Fruit fly (Drosophila melanogaster) whole organism, embryonic: ENCODE results near the gene RhoGAP19D.

Experiments
- Antp ChIP-seq: fragments of 200-800 bp; sonication (Bioruptor generic); optimal IDR thresholded peaks from 3 replicates; lab custom pipeline; 2016; ENCODE audit warnings: missing biosample characterization, missing genetic modification characterization
- Awh ChIP-seq: fragments of 200-800 bp; sonication (Bioruptor generic); IDR thresholded peaks from 2 replicates; pipeline ENCODE4, ENCODE4 v1.3.6; 2022; ENCODE audit warnings: missing biosample characterization, missing genetic modification characterization
- CG10147 ChIP-seq: fragments of 200-800 bp; sonication (Bioruptor generic); optimal IDR thresholded peaks from 2 replicates; lab custom pipeline; 2019; ENCODE audit warnings: missing biosample characterization, mild to moderate bottlenecking, missing genetic modification characterization, moderate library complexity
- CG10267 ChIP-seq: fragments of 200-800 bp; sonication (Bioruptor generic); optimal IDR thresholded peaks from 2 replicates; lab custom pipeline; 2018; ENCODE audit warnings: missing biosample characterization, mild to moderate bottlenecking, missing genetic modification characterization, moderate library complexity
- CG10274 ChIP-seq: fragments of 200-800 bp; sonication (Bioruptor generic); optimal IDR thresholded peaks from 3 replicates; lab custom pipeline; 2017; ENCODE audit warnings: missing biosample characterization, mild to moderate bottlenecking, missing genetic modification characterization
- CG10431 ChIP-seq: fragments of 200-800 bp; sonication (Bioruptor generic); optimal IDR thresholded peaks from 3 replicates; lab custom pipeline; 2018; ENCODE audit warnings: missing biosample characterization, mild to moderate bottlenecking, missing genetic modification characterization
- CG11093 ChIP-seq: fragments of 200-800 bp; sonication (Bioruptor generic); IDR thresholded peaks from 3 replicates; pipeline ENCODE4 v1.3.6; 2022; ENCODE audit warnings: missing biosample characterization, missing genetic modification characterization
- CG14014 ChIP-seq: fragments of 200-800 bp; sonication (Bioruptor generic); IDR thresholded peaks from 2 replicates; pipeline ENCODE4 v1.3.6; 2022; ENCODE audit warnings: missing biosample characterization, missing genetic modification characterization
- CG14441 ChIP-seq: fragments of 200-800 bp; sonication (Bioruptor generic); IDR thresholded peaks from 2 replicates; pipeline ENCODE4 v1.3.6; 2022; ENCODE audit warnings: missing biosample characterization, missing genetic modification characterization
- CG16779 ChIP-seq: fragments of 200-800 bp; sonication (Bioruptor generic); IDR thresholded peaks from 2 replicates; pipeline ENCODE4 v1.3.6; 2022; ENCODE audit warnings: missing biosample characterization, missing genetic modification characterization
- CG18476 ChIP-seq: fragments of 200-800 bp; sonication (Bioruptor generic); optimal IDR thresholded peaks from 2 replicates; lab custom pipeline; 2016; ENCODE audit warnings: missing biosample characterization, mild to moderate bottlenecking, missing genetic modification characterization
- CG34224 ChIP-seq: fragments of 200-800 bp; sonication (Bioruptor generic); IDR thresholded peaks from 3 replicates; pipeline ENCODE4 v1.3.6; 2022; ENCODE audit warnings: missing biosample characterization, missing genetic modification characterization; ENCODE audit not compliant: partially characterized antibody
- CG4617 ChIP-seq: fragments of 200-800 bp; sonication (Bioruptor generic); optimal IDR thresholded peaks from 3 replicates; lab custom pipeline; 2016; ENCODE audit warnings: missing biosample characterization, missing genetic modification characterization, borderline replicate concordance
- CG4707 ChIP-seq: fragments of 200-800 bp; sonication (Bioruptor generic); optimal IDR thresholded peaks from 2 replicates; lab custom pipeline; 2018; ENCODE audit warnings: missing biosample characterization, mild to moderate bottlenecking, missing genetic modification characterization, moderate library complexity
- CG6175 ChIP-seq: fragments of 200-800 bp; sonication (Bioruptor generic); IDR thresholded peaks from 3 replicates; pipeline ENCODE4 v1.3.6; 2022; ENCODE audit warnings: missing biosample characterization, missing genetic modification characterization
- CG6254 ChIP-seq: fragments of 200-800 bp; sonication (Bioruptor generic); optimal IDR thresholded peaks from 3 replicates; lab custom pipeline; 2017; ENCODE audit warnings: mild to moderate bottlenecking, missing biosample characterization, missing genetic modification reagents, missing genetic modification characterization
- CG6791 ChIP-seq: fragments of 200-800 bp; sonication (Bioruptor generic); IDR thresholded peaks from 3 replicates; pipeline ENCODE4 v1.3.6; 2022; ENCODE audit warnings: missing biosample characterization, missing genetic modification characterization; ENCODE audit not compliant: partially characterized antibody
- CG7786 ChIP-seq: fragments of 200-800 bp; sonication (Bioruptor generic); optimal IDR thresholded peaks from 2 replicates; lab custom pipeline; 2016; ENCODE audit warnings: missing biosample characterization, missing genetic modification characterization
- CG9727 ChIP-seq: fragments of 200-800 bp; sonication (Bioruptor generic); optimal IDR thresholded peaks from 3 replicates; lab custom pipeline; 2017; ENCODE audit warnings: missing biosample characterization, mild to moderate bottlenecking, missing genetic modification characterization
- CG9797 ChIP-seq: fragments of 200-800 bp; sonication (Bioruptor generic); optimal IDR thresholded peaks from 3 replicates; lab custom pipeline; 2018; ENCODE audit warnings: missing biosample characterization, mild to moderate bottlenecking, missing genetic modification characterization
- CTCF ChIP-seq: fragments of 200-800 bp; sonication (Bioruptor generic); optimal IDR thresholded peaks from 2 replicates; lab custom pipeline; 2017; ENCODE audit warnings: missing biosample characterization, mild to moderate bottlenecking, missing genetic modification characterization, moderate library complexity
- Deaf1 ChIP-seq: fragments of 200-800 bp; optimal IDR thresholded peaks from 3 replicates; lab custom pipeline; 2019; ENCODE audit warnings: missing biosample characterization, mild to moderate bottlenecking, missing genetic modification characterization, moderate library complexity
- E2f2 ChIP-seq: fragments of 200-800 bp; sonication (Bioruptor generic); IDR thresholded peaks from 2 replicates; pipeline ENCODE4 v1.3.6; 2022; ENCODE audit warnings: missing biosample characterization, missing genetic modification characterization
- Eip74EF ChIP-seq, 2 experiments: fragments of 200-800 bp in 1 of 2; fragments of >200 bp in 1 of 2; sonication (Bioruptor generic) in 1 of 2; optimal IDR thresholded peaks; 2 replicates each; lab custom pipeline; 2017 to 2019; ENCODE audit warnings: missing biosample characterization in 2 of 2, missing genetic modification characterization in 2 of 2, mild to moderate bottlenecking in 1 of 2, moderate library complexity in 1 of 2
- Ets65A ChIP-seq: fragments of 200-800 bp; sonication (Bioruptor generic); peaks from one replicate; lab custom pipeline; 2016; ENCODE audit warnings: missing biosample characterization, missing genetic modification characterization
- GATAe ChIP-seq: fragments of 200-800 bp; sonication (Bioruptor generic); conservative IDR thresholded peaks from 2 replicates; pipeline ENCODE4 v1.3.6; 2022; ENCODE audit warnings: missing biosample characterization, missing genetic modification characterization
- HLH4C ChIP-seq: fragments of 200-800 bp; sonication (Bioruptor generic); IDR thresholded peaks from 3 replicates; pipeline ENCODE4 v1.3.6; 2022; ENCODE audit warnings: missing biosample characterization, missing genetic modification characterization; ENCODE audit not compliant: partially characterized antibody
- Hand ChIP-seq: fragments of 200-800 bp; sonication (Bioruptor generic); optimal IDR thresholded peaks from 2 replicates; lab custom pipeline; 2017; ENCODE audit warnings: mild to moderate bottlenecking, missing biosample characterization, missing genetic modification reagents, missing genetic modification characterization
- Oaz ChIP-seq: fragments of 200-800 bp; sonication (Bioruptor generic); IDR thresholded peaks from 2 replicates; pipeline ENCODE4 v1.3.6; 2022; ENCODE audit warnings: missing biosample characterization, missing genetic modification characterization
- Sry-δ ChIP-seq: fragments of 200-800 bp; sonication (Bioruptor generic); optimal IDR thresholded peaks from 2 replicates; lab custom pipeline; 2016; ENCODE audit warnings: missing biosample characterization, missing genetic modification characterization
- TFAM ChIP-seq: fragments of 200-800 bp; sonication (Bioruptor generic); optimal IDR thresholded peaks from 2 replicates; lab custom pipeline; 2017; ENCODE audit warnings: missing biosample characterization, missing genetic modification characterization, inconsistent platforms
- Vsx1 ChIP-seq: fragments of 200-800 bp; sonication (Bioruptor generic); optimal IDR thresholded peaks from 2 replicates; lab custom pipeline; 2017; ENCODE audit warnings: missing biosample characterization, mild to moderate bottlenecking, missing genetic modification characterization, missing genetic modification reagents
- ap ChIP-seq: fragments of 200-800 bp; sonication (Bioruptor generic); IDR thresholded peaks from 2 replicates; pipeline ENCODE4 v1.3.6; 2022; ENCODE audit warnings: missing biosample characterization, missing genetic modification characterization
- cad ChIP-seq: fragments of >200 bp; optimal IDR thresholded peaks from 2 replicates; lab custom pipeline; 2017; ENCODE audit warnings: missing biosample characterization, missing genetic modification characterization
- cwo ChIP-seq: fragments of 200-800 bp; sonication (Bioruptor generic); optimal IDR thresholded peaks from 3 replicates; lab custom pipeline; 2017; ENCODE audit warnings: missing biosample characterization, missing genetic modification characterization, mild to moderate bottlenecking, moderate library complexity, missing genetic modification reagents
- danr ChIP-seq: fragments of 200-800 bp; sonication (Bioruptor generic); IDR thresholded peaks from 2 replicates; pipeline ENCODE4 v1.3.6; 2022; ENCODE audit warnings: missing biosample characterization, missing genetic modification characterization
- emc ChIP-seq: fragments of 200-800 bp; sonication (Bioruptor generic); optimal IDR thresholded peaks from 2 replicates; lab custom pipeline; 2016; ENCODE audit warnings: missing biosample characterization, missing genetic modification characterization
- ewg ChIP-seq: fragments of 200-800 bp; sonication (Bioruptor generic); optimal IDR thresholded peaks from 3 replicates; lab custom pipeline; 2017; ENCODE audit warnings: mild to moderate bottlenecking, missing biosample characterization, missing genetic modification reagents, missing genetic modification characterization
- gfzf ChIP-seq: fragments of 200-800 bp; sonication (Bioruptor generic); optimal IDR thresholded peaks from 2 replicates; lab custom pipeline; 2016; ENCODE audit warnings: missing biosample characterization, mild to moderate bottlenecking, missing genetic modification characterization, moderate library complexity
- lola ChIP-seq, 3 experiments: fragments of >200 bp in 2 of 3; fragments of 200-800 bp in 1 of 3; sonication (Bioruptor generic) in 1 of 3; optimal IDR thresholded peaks; 2 replicates each; lab custom pipeline; 2017 to 2019; ENCODE audit warnings: missing biosample characterization in 3 of 3, missing genetic modification characterization in 3 of 3, mild to moderate bottlenecking in 1 of 3, moderate library complexity in 1 of 3
- nom ChIP-seq: fragments of 200-800 bp; sonication (Bioruptor generic); optimal IDR thresholded peaks from 2 replicates; lab custom pipeline; 2017; ENCODE audit warnings: missing biosample characterization, missing genetic modification characterization, mild to moderate bottlenecking, moderate library complexity, missing genetic modification reagents
- p53 ChIP-seq: fragments of 200-800 bp; sonication (Bioruptor generic); optimal IDR thresholded peaks from 2 replicates; lab custom pipeline; 2016; ENCODE audit warnings: missing biosample characterization, missing genetic modification characterization
- pho ChIP-seq: fragments of 200-800 bp; sonication (Bioruptor generic); optimal IDR thresholded peaks from 2 replicates; lab custom pipeline; 2016; ENCODE audit warnings: missing biosample characterization, missing genetic modification characterization
- pzg ChIP-seq: fragments of 200-800 bp; sonication (Bioruptor generic); optimal IDR thresholded peaks from 3 replicates; lab custom pipeline; 2018; ENCODE audit warnings: missing biosample characterization, mild to moderate bottlenecking, missing genetic modification characterization, moderate library complexity
- sc ChIP-seq, 3 experiments: fragments of >200 bp in 2 of 3; fragments of 200-800 bp in 1 of 3; sonication (Bioruptor generic) in 1 of 3; optimal IDR thresholded peaks; 2 replicates in 2 of 3; 3 replicates in 1 of 3; lab custom pipeline; 2017; ENCODE audit warnings: mild to moderate bottlenecking in 1 of 3, missing biosample characterization in 1 of 3, missing genetic modification characterization in 1 of 3, missing genetic modification reagents in 1 of 3
- sd ChIP-seq: fragments of 200-800 bp; sonication (Bioruptor generic); optimal IDR thresholded peaks from 3 replicates; lab custom pipeline; 2018; ENCODE audit warnings: missing biosample characterization, mild to moderate bottlenecking, missing genetic modification characterization, moderate library complexity
- toy ChIP-seq: fragments of 200-800 bp; sonication (Bioruptor generic); IDR thresholded peaks from 2 replicates; pipeline ENCODE4 v1.3.6; 2022; ENCODE audit warnings: missing biosample characterization, missing genetic modification characterization
- unpg ChIP-seq: fragments of 200-800 bp; sonication (Bioruptor generic); optimal IDR thresholded peaks from 3 replicates; lab custom pipeline; 2018; ENCODE audit warnings: missing biosample characterization, mild to moderate bottlenecking, missing genetic modification characterization, moderate library complexity

RhoGAP19D gene

DNA sequence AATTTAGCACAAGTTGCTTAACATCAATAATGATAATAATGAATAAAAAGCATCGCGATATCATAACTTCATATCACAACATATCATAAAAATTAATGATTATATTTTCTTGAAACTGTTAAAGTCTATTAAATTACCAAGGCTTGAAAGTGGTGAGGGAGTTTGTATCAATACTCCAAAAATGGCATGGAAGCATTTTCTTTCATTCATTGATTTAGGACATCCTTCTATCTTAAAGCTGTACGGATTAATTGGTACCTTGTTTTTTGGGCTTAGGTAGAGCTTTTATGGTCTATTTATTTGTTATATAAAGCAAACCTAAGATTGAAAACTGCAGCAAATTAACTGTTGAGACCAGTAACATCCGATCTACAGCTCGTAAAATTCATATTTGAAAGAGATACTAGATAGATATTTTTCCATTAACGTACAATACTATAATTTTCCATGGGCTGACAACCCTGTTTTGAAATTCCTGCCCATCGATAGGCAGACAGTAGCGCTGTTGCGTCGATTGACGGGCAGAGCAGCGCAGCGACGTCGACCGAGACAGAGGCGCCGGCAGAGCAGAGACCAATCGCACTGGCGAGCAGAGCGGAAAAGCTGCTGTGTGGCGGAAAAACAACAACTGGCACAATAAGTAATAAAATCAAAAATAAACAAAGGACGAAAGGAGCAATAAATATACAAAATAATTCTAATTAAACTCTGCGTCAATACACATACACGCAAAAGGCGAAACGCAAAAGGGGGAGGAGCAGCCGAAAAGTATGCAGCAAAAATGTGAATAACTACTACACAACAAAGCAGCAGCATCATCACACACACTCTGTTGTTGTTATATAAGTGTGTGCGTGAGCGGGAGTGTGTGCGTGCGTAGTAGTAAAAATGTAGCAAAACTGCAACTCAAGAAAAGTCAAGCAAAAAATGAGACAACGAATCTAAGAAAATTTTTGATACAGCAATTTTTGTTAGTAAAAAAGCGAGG is 76.9 kb downstream of the RhoGAP19D start, which contains the start of gene CG1695 (continued):
- TF ChIP-seq Deaf1 (tag; lab: Kevin White, UChicago): no peak
- no peak for TF ChIP-seq CG11093 (GFP tag; lab: Robert Waterston, UW)
- peak; percentile 5 for TF ChIP-seq CG6254 (GFP tag; lab: Kevin White, UChicago)
- no peak for TF ChIP-seq CG18476 (GFP tag; lab: Kevin White, UChicago)
- no peak for TF ChIP-seq Antp (GFP tag; lab: Kevin White, UChicago)
- no peak for TF ChIP-seq CG4707 (GFP tag; lab: Kevin White, UChicago)
- TF ChIP-seq CG6791: no peak
- no peak for TF ChIP-seq Ets65A (GFP tag; lab: Kevin White, UChicago)
- TF ChIP-seq Awh (GFP tag; lab: Robert Waterston, UW): no peak
- TF ChIP-seq CG10431 (GFP tag; lab: Kevin White, UChicago): no peak
- TF ChIP-seq pho (GFP tag; lab: Kevin White, UChicago): no peak
- TF ChIP-seq CG14014 (GFP tag; lab: Robert Waterston, UW): no peak
- no peak for TF ChIP-seq nom (GFP tag; lab: Kevin White, UChicago)
- no peak for TF ChIP-seq CG10147 (GFP tag; lab: Kevin White, UChicago)
- TF ChIP-seq emc (GFP tag; lab: Kevin White, UChicago): no peak
- no peak for TF ChIP-seq CG9797 (GFP tag; lab: Kevin White, UChicago)
- TF ChIP-seq CG10267: no peak
- peak; percentile 84 for TF ChIP-seq sd
- no peak for TF ChIP-seq Hand (GFP tag; lab: Kevin White, UChicago)
- no peak for TF ChIP-seq ap (GFP tag; lab: Robert Waterston, UW)
- TF ChIP-seq cad (GFP tag; lab: Kevin White, UChicago): no peak
- TF ChIP-seq CG10274 (GFP tag; lab: Kevin White, UChicago): no peak
- no peak for TF ChIP-seq cwo
- no peak for TF ChIP-seq gfzf (GFP tag; lab: Kevin White, UChicago)
- no peak for TF ChIP-seq CTCF (GFP tag; lab: Kevin White, UChicago)
- TF ChIP-seq E2f2 (GFP tag; lab: Robert Waterston, UW): peak; percentile 35; the same call in 1 of the 2 replicates
- no peak for TF ChIP-seq CG16779 (GFP tag; lab: Robert Waterston, UW)
- TF ChIP-seq TFAM (GFP tag; lab: Kevin White, UChicago): no peak
- no peak for TF ChIP-seq GATAe (GFP tag; lab: Robert Waterston, UW)
- no peak for TF ChIP-seq Eip74EF (GFP tag; optimal IDR thresholded peaks at IDR 0.05; lab: Kevin White, UChicago)
- peak; percentile 23 for TF ChIP-seq pzg (GFP tag; lab: Kevin White, UChicago)
- TF ChIP-seq CG14441 (GFP tag; lab: Robert Waterston, UW): no peak
- TF ChIP-seq unpg (GFP tag; lab: Kevin White, UChicago): no peak
- TF ChIP-seq lola (GFP tag; optimal IDR thresholded peaks at IDR 0.05; lab: Kevin White, UChicago): no peak
- no peak for TF ChIP-seq CG6175 (GFP tag; lab: Robert Waterston, UW)
- TF ChIP-seq HLH4C (GFP tag; lab: Robert Waterston, UW): no peak
- TF ChIP-seq Oaz: no peak
- TF ChIP-seq ewg (GFP tag; lab: Kevin White, UChicago): no peak
- no peak for TF ChIP-seq p53
- TF ChIP-seq CG4617 (GFP tag; lab: Kevin White, UChicago): no peak
- no peak for TF ChIP-seq toy (GFP tag; lab: Robert Waterston, UW)
- no peak for TF ChIP-seq Vsx1 (GFP tag; lab: Kevin White, UChicago)
- TF ChIP-seq CG7786 (GFP tag; lab: Kevin White, UChicago): no peak
- TF ChIP-seq CG9727 (GFP tag; lab: Kevin White, UChicago): peak; percentile 30
- no peak for TF ChIP-seq CG34224 (GFP tag; lab: Robert Waterston, UW)
- no peak for TF ChIP-seq sc (optimal IDR thresholded peaks at IDR 0.05; lab: Kevin White, UChicago)
- no peak for TF ChIP-seq sc (GFP tag; optimal IDR thresholded peaks at IDR 0.05; lab: Kevin White, UChicago)
- TF ChIP-seq Sry-δ (GFP tag; lab: Kevin White, UChicago): peak; percentile 3
- no peak for TF ChIP-seq danr (GFP tag; lab: Robert Waterston, UW)
